Worm (Caenorhabditis elegans): ENCODE data around the gene otpl-6.

Gene otpl-6

ce11 chrV:8545531-8546224, 19.8 kb downstream of the otpl-6 start, which contains the start of the genes slc-17.8 and asns-1:
TSS of gene slc-17.8 (minus strand) at chrV:8545581.
TSS of gene asns-1 (plus strand) at chrV:8546174.
- TF ChIP-seq B0336.3 (GFP tag; IDR thresholded peaks at IDR 0.05), result no peak
- peak; percentile 69; the same call in 1 of the 2 replicates for TF ChIP-seq egrh-3 (GFP tag; IDR thresholded peaks at IDR 0.05)
- TF ChIP-seq F57A8.1 (GFP tag; optimal IDR thresholded peaks at IDR 0.05), result peak; percentile 11
- TF ChIP-seq zfh-2 (GFP tag; conservative IDR thresholded peaks at IDR 0.05), result peak; percentile 84

- TF ChIP-seq madf-8 (GFP tag; conservative IDR thresholded peaks at IDR 0.05) (no peak), B0261.1 (tag; optimal IDR thresholded peaks at IDR 0.05) (no peak), egl-18 (GFP tag; IDR thresholded peaks at IDR 0.05) (no peak), hrde-1 (tag; optimal IDR thresholded peaks at IDR 0.05; ENCODE audit: borderline replicate concordance) (no peak), nhr-90 (tag; optimal IDR thresholded peaks at IDR 0.05) (no peak), hsf-1 (GFP tag; IDR thresholded peaks at IDR 0.05) (no peak), attf-3 (GFP tag; conservative IDR thresholded peaks at IDR 0.05) (no peak), mel-28 (tag; optimal IDR thresholded peaks at IDR 0.05; ENCODE audit: borderline replicate concordance) (no peak), lsy-27 (tag; optimal IDR thresholded peaks at IDR 0.05; ENCODE audit: borderline replicate concordance, insufficient read depth) (no peak), T26A5.8 (tag; optimal IDR thresholded peaks at IDR 0.05) (no peak), efl-1 (GFP tag; optimal IDR thresholded peaks at IDR 0.05) (no peak), ZK185.1 (tag; optimal IDR thresholded peaks at IDR 0.05; ENCODE audit: poor library complexity, severe bottlenecking) (no peak), madf-10 (tag; optimal IDR thresholded peaks at IDR 0.05) (no peak), unc-130 (GFP tag; optimal IDR thresholded peaks at IDR 0.05) (no peak), repo-1 (tag; optimal IDR thresholded peaks at IDR 0.05) (no peak)
These were observed 23.1 kb downstream of the otpl-6 start, which contains the start of gene stdh-4 for ce11 chrV:8548989-8549388. TSS of gene stdh-4 (plus strand) at chrV:8549289.

ce11 chrV:8552460-8552859, 26.6 kb downstream of the otpl-6 start, which contains the start of gene acr-15:
TSS of gene acr-15 (plus strand) at chrV:8552695.
- TF ChIP-seq attf-6 (GFP tag; IDR thresholded peaks at IDR 0.05) (no peak), madf-3 (GFP tag; IDR thresholded peaks at IDR 0.05) (0 out of 2 replicates have a peak, but pooled peaks have one; percentile 44)

DNA sequence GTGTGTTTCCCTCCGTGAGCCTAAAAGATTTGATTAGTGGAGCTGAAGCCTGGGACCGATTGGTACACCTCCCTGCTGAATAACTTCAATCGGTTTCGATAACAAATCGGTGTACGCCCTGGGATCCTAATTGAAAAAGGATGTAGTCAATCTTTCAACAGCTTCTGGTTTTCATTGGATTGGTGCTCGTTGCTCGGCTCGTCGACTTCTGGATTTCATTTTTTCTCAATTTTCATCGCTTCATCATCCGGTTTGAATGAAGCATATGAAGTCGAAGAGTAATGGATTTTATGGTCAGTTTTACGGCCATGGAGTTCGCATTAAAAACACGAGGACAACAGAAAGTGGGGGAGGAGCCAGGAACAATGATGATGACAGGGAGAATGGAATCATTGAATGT, 30.1 kb downstream of the otpl-6 start:
- no peak for TF ChIP-seq rec-8 (tag; optimal IDR thresholded peaks at IDR 0.05)
- no peak for TF ChIP-seq ets-4 (GFP tag; optimal IDR thresholded peaks at IDR 0.05)
- no peak for TF ChIP-seq hlh-26 (GFP tag; conservative IDR thresholded peaks at IDR 0.05)
- TF ChIP-seq T07F8.4 (tag; optimal IDR thresholded peaks at IDR 0.05), result no peak
- TF ChIP-seq dpff-1 (tag; optimal IDR thresholded peaks at IDR 0.05), result no peak
- no peak for TF ChIP-seq zim-3 (tag; optimal IDR thresholded peaks at IDR 0.05)
- no peak for TF ChIP-seq F57C9.4 (tag; optimal IDR thresholded peaks at IDR 0.05)
- no peak for TF ChIP-seq somi-1 (GFP tag; optimal IDR thresholded peaks at IDR 0.05)
- TF ChIP-seq hrde-1 (tag; optimal IDR thresholded peaks at IDR 0.05; ENCODE audit: borderline replicate concordance), result no peak
- no peak for TF ChIP-seq aptf-3 (GFP tag; IDR thresholded peaks at IDR 0.05)
- no peak for TF ChIP-seq sptf-2 (GFP tag; optimal IDR thresholded peaks at IDR 0.05)
- TF ChIP-seq nfyb-1 (GFP tag; IDR thresholded peaks at IDR 0.05), result no peak
- TF ChIP-seq tbx-9 (tag; optimal IDR thresholded peaks at IDR 0.05; ENCODE audit: borderline replicate concordance), result no peak
- no peak for TF ChIP-seq hmg-1.2 (GFP tag; IDR thresholded peaks at IDR 0.05)

Data from whole organism, young adult.